Worm (Caenorhabditis elegans): ENCODE measurements around the gene idpp-12.

idpp-12 gene

DNA sequence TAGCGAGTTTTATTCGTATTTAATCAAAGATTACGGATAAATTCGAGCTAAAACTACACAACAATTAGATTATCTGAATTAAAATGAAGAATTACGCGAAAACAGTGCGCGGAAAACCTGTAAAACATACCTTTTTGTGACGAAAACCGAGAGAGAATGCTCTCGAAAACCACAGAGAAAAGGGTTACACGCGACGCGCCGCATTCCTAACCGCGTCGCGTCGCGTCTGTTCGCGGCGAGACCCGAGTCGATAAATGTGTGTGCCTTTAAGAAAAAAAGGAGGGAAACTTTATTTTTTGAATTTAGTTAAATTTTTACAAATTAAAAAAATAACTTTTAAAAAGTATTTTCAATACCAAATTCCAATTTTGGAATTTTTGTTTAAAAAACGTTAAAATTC is 34.9 kb downstream of the idpp-12 start, which contains the start of gene hrpa-1 (continued):
- TF ChIP-seq Y53F4B.3 (GFP tag; IDR thresholded peaks at IDR 0.05) = no peak
- no peak for TF ChIP-seq aptf-3 (GFP tag; IDR thresholded peaks at IDR 0.05)
- peak; percentile 71 for TF ChIP-seq lin-40 (tag; optimal IDR thresholded peaks at IDR 0.05)
- peak; percentile 45 for TF ChIP-seq attf-5 (GFP tag; optimal IDR thresholded peaks at IDR 0.05)
- no peak for TF ChIP-seq die-1 (tag; optimal IDR thresholded peaks at IDR 0.05)
- no peak for TF ChIP-seq atf-7 (tag; optimal IDR thresholded peaks at IDR 0.05)
- TF ChIP-seq ekl-4 (GFP tag; IDR thresholded peaks at IDR 0.05) = no peak; the same call in 1 of the 2 replicates
- no peak for TF ChIP-seq lag-1 (GFP tag; IDR thresholded peaks at IDR 0.05)
- TF ChIP-seq snpc-3.4 (tag; optimal IDR thresholded peaks at IDR 0.05) = peak; percentile 35
- TF ChIP-seq nfyb-1 (GFP tag; IDR thresholded peaks at IDR 0.05) = 0 out of 2 replicates have a peak, but pooled peaks have one; percentile 14
- no peak for TF ChIP-seq egl-44 (GFP tag; IDR thresholded peaks at IDR 0.05)
- TF ChIP-seq hmg-20 (GFP tag; IDR thresholded peaks at IDR 0.05) = no peak
- peak; percentile 62 for TF ChIP-seq lir-1 (GFP tag; conservative IDR thresholded peaks at IDR 0.05)
- no peak for TF ChIP-seq F52B5.7 (tag; optimal IDR thresholded peaks at IDR 0.05)
- no peak for TF ChIP-seq ceh-79 (tag; optimal IDR thresholded peaks at IDR 0.05)
- TF ChIP-seq nhr-90 (tag; optimal IDR thresholded peaks at IDR 0.05) = no peak
- TF ChIP-seq C06A6.2 (GFP tag; conservative IDR thresholded peaks at IDR 0.05) = no peak
- TF ChIP-seq zfh-2 (GFP tag; conservative IDR thresholded peaks at IDR 0.05) = no peak
- TF ChIP-seq B0261.1 (tag; optimal IDR thresholded peaks at IDR 0.05) = no peak
- no peak for TF ChIP-seq nfya-1 (tag; optimal IDR thresholded peaks at IDR 0.05; ENCODE audit: borderline replicate concordance, insufficient read depth)
- no peak for TF ChIP-seq mes-4 (tag; optimal IDR thresholded peaks at IDR 0.05)
- peak; percentile 97 for TF ChIP-seq F33H1.4 (GFP tag; IDR thresholded peaks at IDR 0.05)
- TF ChIP-seq hsf-1 (GFP tag; IDR thresholded peaks at IDR 0.05) = peak; percentile 83
- TF ChIP-seq madf-8 (GFP tag; conservative IDR thresholded peaks at IDR 0.05) = no peak
- TF ChIP-seq ztf-3 (GFP tag; optimal IDR thresholded peaks at IDR 0.05) = no peak
- TF ChIP-seq madf-10 (tag; optimal IDR thresholded peaks at IDR 0.05) = peak; percentile 51
- no peak for TF ChIP-seq egrh-3 (GFP tag; IDR thresholded peaks at IDR 0.05)
- TF ChIP-seq F23B12.7 (tag; optimal IDR thresholded peaks at IDR 0.05; ENCODE audit: insufficient read depth) = peak; percentile 66
- no peak for TF ChIP-seq ama-1 (optimal IDR thresholded peaks at IDR 0.05)
- TF ChIP-seq ama-1 (GFP tag; optimal IDR thresholded peaks at IDR 0.05) = no peak
- no peak for TF ChIP-seq hrde-1 (tag; optimal IDR thresholded peaks at IDR 0.05; ENCODE audit: borderline replicate concordance)
- no peak for TF ChIP-seq somi-1 (GFP tag; optimal IDR thresholded peaks at IDR 0.05)
- no peak for TF ChIP-seq sdz-38 (tag; optimal IDR thresholded peaks at IDR 0.05)
- peak; percentile 76 for TF ChIP-seq efl-1 (GFP tag; optimal IDR thresholded peaks at IDR 0.05)
- no peak for TF ChIP-seq nhr-120 (GFP tag; IDR thresholded peaks at IDR 0.05)
- TF ChIP-seq dpff-1 (tag; optimal IDR thresholded peaks at IDR 0.05) = no peak
- peak in 2 of 3 experiments; percentile 37 to 92 for TF ChIP-seq lin-35 (GFP tag; optimal IDR thresholded peaks at IDR 0.05)
- TF ChIP-seq nhr-80 (tag; optimal IDR thresholded peaks at IDR 0.05) = no peak
- no peak for TF ChIP-seq ZK185.1 (tag; optimal IDR thresholded peaks at IDR 0.05; ENCODE audit: poor library complexity, severe bottlenecking)
- peak; percentile 44; the same call in 1 of the 2 replicates for TF ChIP-seq pbrm-1 (GFP tag; IDR thresholded peaks at IDR 0.05)
- no peak for TF ChIP-seq K12H6.12 (tag; optimal IDR thresholded peaks at IDR 0.05)
- peak; percentile 16 for TF ChIP-seq snpc-4 (GFP tag; optimal IDR thresholded peaks at IDR 0.05)
- TF ChIP-seq snpc-4 (tag; optimal IDR thresholded peaks at IDR 0.05) = peak in 3 of 4 experiments; percentile 3 to 51 (median 11)
- TF ChIP-seq ceh-100 (GFP tag; IDR thresholded peaks at IDR 0.05) = no peak
- TF ChIP-seq lin-26 (GFP tag; IDR thresholded peaks at IDR 0.05) = no peak
- no peak for TF ChIP-seq akir-1 (GFP tag; optimal IDR thresholded peaks at IDR 0.05)
- peak; percentile 63 for TF ChIP-seq Y53G8AR.9 (GFP tag; conservative IDR thresholded peaks at IDR 0.05)
- no peak for TF ChIP-seq B0019.2 (GFP tag; conservative IDR thresholded peaks at IDR 0.05)
- no peak for TF ChIP-seq Y67H2A.10 (GFP tag; conservative IDR thresholded peaks at IDR 0.05)
- peak; percentile 61 for TF ChIP-seq madf-6 (GFP tag; IDR thresholded peaks at IDR 0.05)
